Fruit fly (Drosophila melanogaster) whole organism, embryonic: ENCODE data around the gene CG2104.

ENCODE experiments used
- Atf6 ChIP-seq: fragments of 200-800 bp; sonication (Bioruptor generic); IDR thresholded peaks from 2 replicates; pipeline ENCODE4 v1.3.6; 2022; ENCODE audit warnings: missing biosample characterization, missing genetic modification characterization
- CG10274 ChIP-seq: fragments of 200-800 bp; sonication (Bioruptor generic); optimal IDR thresholded peaks from 3 replicates; lab custom pipeline; 2017; ENCODE audit warnings: missing biosample characterization, mild to moderate bottlenecking, missing genetic modification characterization
- CG10654 ChIP-seq: fragments of 200-800 bp; sonication (Bioruptor generic); optimal IDR thresholded peaks from 2 replicates; lab custom pipeline; 2016; ENCODE audit warnings: missing biosample characterization, missing genetic modification characterization
- CG10979 ChIP-seq: fragments of 200-800 bp; sonication (Bioruptor generic); optimal IDR thresholded peaks from 2 replicates; lab custom pipeline; 2018; ENCODE audit warnings: missing biosample characterization, mild to moderate bottlenecking, missing genetic modification characterization, moderate library complexity
- CG11560 ChIP-seq: fragments of 200-800 bp; sonication (Bioruptor generic); IDR thresholded peaks from 3 replicates; pipeline ENCODE4 v1.3.6; 2022; ENCODE audit warnings: missing biosample characterization, missing genetic modification characterization
- CG11696 ChIP-seq: fragments of 200-800 bp; sonication (Bioruptor generic); IDR thresholded peaks from 2 replicates; pipeline ENCODE4 v1.3.6; 2022; ENCODE audit warnings: missing biosample characterization, missing genetic modification characterization
- CG13287 ChIP-seq: fragments of 200-800 bp; sonication (Bioruptor generic); IDR thresholded peaks from 2 replicates; pipeline ENCODE4 v1.3.6; 2022; ENCODE audit warnings: missing biosample characterization, missing genetic modification characterization; ENCODE audit not compliant: partially characterized antibody
- CG1529 ChIP-seq: fragments of 200-800 bp; sonication (Bioruptor generic); optimal IDR thresholded peaks from 3 replicates; lab custom pipeline; 2018; ENCODE audit warnings: missing biosample characterization, missing genetic modification characterization
- CG15601 ChIP-seq: fragments of 200-800 bp; sonication (Bioruptor generic); optimal IDR thresholded peaks from 3 replicates; lab custom pipeline; 2019; ENCODE audit warnings: missing biosample characterization, mild to moderate bottlenecking, missing genetic modification characterization, moderate library complexity
- CG17568 ChIP-seq: fragments of 200-800 bp; sonication (Bioruptor generic); optimal IDR thresholded peaks from 2 replicates; lab custom pipeline; 2018; ENCODE audit warnings: missing biosample characterization, mild to moderate bottlenecking, missing genetic modification characterization, moderate library complexity
- CG17912 ChIP-seq: fragments of 200-800 bp; sonication (Bioruptor generic); optimal IDR thresholded peaks from 2 replicates; lab custom pipeline; 2018; ENCODE audit warnings: missing biosample characterization, mild to moderate bottlenecking, missing genetic modification characterization
- CG18476 ChIP-seq: fragments of 200-800 bp; sonication (Bioruptor generic); optimal IDR thresholded peaks from 2 replicates; lab custom pipeline; 2016; ENCODE audit warnings: missing biosample characterization, mild to moderate bottlenecking, missing genetic modification characterization
- CG2120 ChIP-seq: fragments of 200-800 bp; sonication (Bioruptor generic); optimal IDR thresholded peaks from 3 replicates; lab custom pipeline; 2016; ENCODE audit warnings: missing biosample characterization, missing genetic modification characterization
- CG2202 ChIP-seq: fragments of 200-800 bp; sonication (Bioruptor generic); optimal IDR thresholded peaks from 2 replicates; lab custom pipeline; 2018; ENCODE audit warnings: missing biosample characterization, mild to moderate bottlenecking, missing genetic modification characterization
- CG30403 ChIP-seq: fragments of 200-800 bp; sonication (Bioruptor generic); optimal IDR thresholded peaks from 3 replicates; lab custom pipeline; 2016; ENCODE audit warnings: missing biosample characterization, missing genetic modification characterization
- CG3847 ChIP-seq: fragments of 200-800 bp; sonication (Bioruptor generic); IDR thresholded peaks from 2 replicates; pipeline ENCODE4 v1.3.6; 2022; ENCODE audit warnings: missing biosample characterization, missing genetic modification characterization
- CG43689 ChIP-seq: fragments of 200-800 bp; sonication (Bioruptor generic); IDR thresholded peaks from 2 replicates; pipeline ENCODE4 v1.3.6; 2022; ENCODE audit warnings: missing biosample characterization, missing genetic modification characterization
- CG6654 ChIP-seq: fragments of 200-800 bp; sonication (Bioruptor generic); optimal IDR thresholded peaks from 2 replicates; lab custom pipeline; 2017; ENCODE audit warnings: missing biosample characterization, mild to moderate bottlenecking, missing genetic modification characterization
- CG8944 ChIP-seq: fragments of 200-800 bp; sonication (Bioruptor generic); optimal IDR thresholded peaks from 3 replicates; lab custom pipeline; 2016; ENCODE audit warnings: missing biosample characterization, missing genetic modification characterization
- Dbx ChIP-seq: fragments of 200-800 bp; sonication (Bioruptor generic); IDR thresholded peaks from 3 replicates; pipeline ENCODE4 v1.3.6; 2022; ENCODE audit warnings: missing biosample characterization, missing genetic modification characterization
- Dp ChIP-seq: fragments of 200-800 bp; sonication (Bioruptor generic); optimal IDR thresholded peaks from 2 replicates; lab custom pipeline; 2018; ENCODE audit warnings: missing biosample characterization, mild to moderate bottlenecking, missing genetic modification characterization, moderate library complexity
- Drgx ChIP-seq: fragments of 200-800 bp; sonication (Bioruptor generic); IDR thresholded peaks from 2 replicates; pipeline ENCODE4 v1.3.6; 2022; ENCODE audit warnings: missing biosample characterization, missing genetic modification characterization
- E2f1 ChIP-seq: fragments of 200-800 bp; sonication (Bioruptor generic); IDR thresholded peaks from 2 replicates; pipeline ENCODE4 v1.3.6; 2022; ENCODE audit warnings: missing biosample characterization, missing genetic modification characterization
- E2f2 ChIP-seq: fragments of 200-800 bp; sonication (Bioruptor generic); IDR thresholded peaks from 2 replicates; pipeline ENCODE4 v1.3.6; 2022; ENCODE audit warnings: missing biosample characterization, missing genetic modification characterization
- Ets97D ChIP-seq: fragments of 200-800 bp; sonication (Bioruptor generic); optimal IDR thresholded peaks from 3 replicates; lab custom pipeline; 2016; ENCODE audit warnings: missing biosample characterization, missing genetic modification characterization
- HLH3B ChIP-seq: fragments of 200-800 bp; sonication (Bioruptor generic); IDR thresholded peaks from 2 replicates; pipeline ENCODE4 v1.3.6; 2022; ENCODE audit warnings: missing biosample characterization, missing genetic modification characterization
- HLH4C ChIP-seq: fragments of 200-800 bp; sonication (Bioruptor generic); IDR thresholded peaks from 3 replicates; pipeline ENCODE4 v1.3.6; 2022; ENCODE audit warnings: missing biosample characterization, missing genetic modification characterization; ENCODE audit not compliant: partially characterized antibody
- HLHmδ ChIP-seq: fragments of 200-800 bp; sonication (Bioruptor generic); optimal IDR thresholded peaks from 2 replicates; lab custom pipeline; 2018; ENCODE audit warnings: missing biosample characterization, mild to moderate bottlenecking, missing genetic modification characterization, moderate library complexity
- Hmr ChIP-seq: fragments of 200-800 bp; sonication (Bioruptor generic); optimal IDR thresholded peaks from 3 replicates; lab custom pipeline; 2017; ENCODE audit warnings: mild to moderate bottlenecking, missing biosample characterization, missing genetic modification reagents, missing genetic modification characterization
- MTF-1 ChIP-seq: fragments of 200-800 bp; sonication (Bioruptor generic); optimal IDR thresholded peaks from 2 replicates; lab custom pipeline; 2018; ENCODE audit warnings: missing biosample characterization, mild to moderate bottlenecking, missing genetic modification characterization, borderline replicate concordance
- Myb ChIP-seq: fragments of 200-800 bp; sonication (Bioruptor generic); optimal IDR thresholded peaks from 2 replicates; lab custom pipeline; 2016; ENCODE audit warnings: missing biosample characterization, missing genetic modification characterization
- Neu2 ChIP-seq: fragments of 200-800 bp; sonication (Bioruptor generic); optimal IDR thresholded peaks from 3 replicates; lab custom pipeline; 2016; ENCODE audit warnings: missing biosample characterization, missing genetic modification characterization, borderline replicate concordance
- Oli ChIP-seq: fragments of 200-800 bp; sonication (Bioruptor generic); optimal IDR thresholded peaks from 2 replicates; lab custom pipeline; 2018; ENCODE audit warnings: missing biosample characterization, mild to moderate bottlenecking, missing genetic modification characterization, moderate library complexity
- Rx ChIP-seq: fragments of 200-800 bp; sonication (Bioruptor generic); IDR thresholded peaks from 2 replicates; pipeline ENCODE4 v1.3.6; 2022; ENCODE audit warnings: missing biosample characterization, missing genetic modification characterization
- ac ChIP-seq: fragments of 200-800 bp; sonication (Bioruptor generic); optimal IDR thresholded peaks from 3 replicates; lab custom pipeline; 2017; ENCODE audit warnings: missing biosample characterization, mild to moderate bottlenecking, missing genetic modification characterization
- bigmax ChIP-seq: fragments of 200-800 bp; sonication (Bioruptor generic); optimal IDR thresholded peaks from 2 replicates; lab custom pipeline; 2018; ENCODE audit warnings: missing biosample characterization, mild to moderate bottlenecking, missing genetic modification characterization
- cato ChIP-seq: fragments of 200-800 bp; sonication (Bioruptor generic); optimal IDR thresholded peaks from 2 replicates; lab custom pipeline; 2016; ENCODE audit warnings: missing biosample characterization, missing genetic modification characterization, borderline replicate concordance
- corto ChIP-seq: fragments of 200-800 bp; sonication (Bioruptor generic); optimal IDR thresholded peaks from 2 replicates; lab custom pipeline; 2016; ENCODE audit warnings: missing biosample characterization, mild to moderate bottlenecking, missing genetic modification characterization, moderate library complexity
- danr ChIP-seq: fragments of 200-800 bp; sonication (Bioruptor generic); IDR thresholded peaks from 2 replicates; pipeline ENCODE4 v1.3.6; 2022; ENCODE audit warnings: missing biosample characterization, missing genetic modification characterization
- ems ChIP-seq: fragments of 200-800 bp; sonication (Bioruptor generic); optimal IDR thresholded peaks from 3 replicates; lab custom pipeline; 2016; ENCODE audit warnings: missing biosample characterization, missing genetic modification characterization
- hb ChIP-seq: fragments of 200-800 bp; sonication (Bioruptor generic); IDR thresholded peaks from 3 replicates; pipeline ENCODE4 v1.3.6; 2022; ENCODE audit warnings: missing biosample characterization, missing genetic modification characterization; ENCODE audit not compliant: partially characterized antibody
- jigr1 ChIP-seq: fragments of 200-800 bp; sonication (Bioruptor generic); IDR thresholded peaks from 3 replicates; pipeline ENCODE4 v1.3.6; 2022; ENCODE audit warnings: missing biosample characterization, missing genetic modification characterization
- jing ChIP-seq: fragments of 200-800 bp; sonication (Bioruptor generic); optimal IDR thresholded peaks from 2 replicates; lab custom pipeline; 2018; ENCODE audit warnings: missing biosample characterization, mild to moderate bottlenecking, missing genetic modification characterization
- lbe ChIP-seq: fragments of 200-800 bp; sonication (Bioruptor generic); optimal IDR thresholded peaks from 2 replicates; lab custom pipeline; 2016; ENCODE audit warnings: missing biosample characterization, mild to moderate bottlenecking, missing genetic modification characterization
- nerfin-1 ChIP-seq: fragments of 200-800 bp; sonication (Bioruptor generic); optimal IDR thresholded peaks from 3 replicates; lab custom pipeline; 2019; ENCODE audit warnings: missing biosample characterization, mild to moderate bottlenecking, missing genetic modification characterization, moderate library complexity
- pfk ChIP-seq: fragments of 200-800 bp; sonication (Bioruptor generic); optimal IDR thresholded peaks from 2 replicates; lab custom pipeline; 2018; ENCODE audit warnings: missing biosample characterization, mild to moderate bottlenecking, missing genetic modification characterization, moderate library complexity
- pros ChIP-seq: fragments of 200-800 bp; sonication (Bioruptor generic); optimal IDR thresholded peaks from 3 replicates; lab custom pipeline; 2019; ENCODE audit warnings: missing biosample characterization, mild to moderate bottlenecking, missing genetic modification characterization, moderate library complexity
- pum ChIP-seq: fragments of 200-800 bp; sonication (Bioruptor generic); optimal IDR thresholded peaks from 2 replicates; lab custom pipeline; 2016; ENCODE audit warnings: missing biosample characterization, missing genetic modification characterization
- row ChIP-seq: fragments of 200-800 bp; sonication (Bioruptor generic); IDR thresholded peaks from 3 replicates; pipeline ENCODE4 v1.3.6; 2022; ENCODE audit warnings: missing biosample characterization, missing genetic modification characterization
- wor ChIP-seq: fragments of 200-800 bp; sonication (Bioruptor generic); IDR thresholded peaks from 2 replicates; pipeline ENCODE4 v1.3.6; 2022; ENCODE audit warnings: missing biosample characterization, missing genetic modification characterization

The CG2104 gene

DNA sequence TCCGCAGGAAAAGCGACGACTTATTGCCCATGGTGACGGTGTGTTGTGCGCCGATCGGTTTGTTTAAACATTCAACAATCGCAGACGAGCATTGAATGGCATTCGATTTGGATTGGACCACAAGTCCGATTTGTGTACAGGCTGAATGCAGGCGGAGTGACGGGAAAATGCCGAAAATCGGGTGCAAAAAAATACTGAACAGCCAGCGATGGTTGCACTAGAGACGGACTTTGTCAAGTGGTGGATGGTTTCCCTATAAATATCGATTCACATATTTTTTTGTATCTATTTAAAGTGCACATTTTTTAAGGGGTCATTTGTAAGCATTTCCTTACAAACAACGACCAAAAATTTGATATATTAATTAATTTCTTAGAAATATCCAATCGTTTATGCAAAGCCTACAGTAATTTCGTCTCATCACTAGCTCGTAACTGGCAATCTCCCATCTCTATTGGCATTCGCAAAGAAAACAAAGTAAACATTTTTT, 38.3 kb downstream of the CG2104 start, which contains the start of the genes elm and MED27 (continued):
- peak; percentile 90 for TF ChIP-seq hb (GFP tag; lab: Robert Waterston, UW)
- peak; percentile 91 for TF ChIP-seq Ets97D (GFP tag; lab: Kevin White, UChicago)
- peak; percentile 96 for TF ChIP-seq CG3847
- TF ChIP-seq corto (GFP tag; lab: Kevin White, UChicago), result peak; percentile 84
- peak; percentile 68 for TF ChIP-seq MTF-1 (GFP tag; lab: Kevin White, UChicago)
- TF ChIP-seq Oli (tag; lab: Kevin White, UChicago), result peak; percentile 86
- TF ChIP-seq CG1529 (GFP tag; lab: Kevin White, UChicago), result peak; percentile 75
- no peak for TF ChIP-seq ac (GFP tag; lab: Kevin White, UChicago)
- peak; percentile 74 for TF ChIP-seq CG11696
- peak; percentile 11 for TF ChIP-seq pfk
- TF ChIP-seq CG8944 (GFP tag; lab: Kevin White, UChicago), result peak; percentile 95
- TF ChIP-seq CG10979, result peak; percentile 86
- TF ChIP-seq CG10274, result peak; percentile 68
- TF ChIP-seq danr (GFP tag; lab: Robert Waterston, UW), result peak; percentile 92
- peak; percentile 84 for TF ChIP-seq nerfin-1 (tag; lab: Kevin White, UChicago)
- TF ChIP-seq Dbx (GFP tag; lab: Robert Waterston, UW), result peak; percentile 96
- TF ChIP-seq Myb (GFP tag; lab: Kevin White, UChicago), result peak; percentile 83
- peak; percentile 86 for TF ChIP-seq CG2202 (tag; lab: Kevin White, UChicago)
- TF ChIP-seq ems, result peak; percentile 94
- peak; percentile 89 for TF ChIP-seq wor (GFP tag; lab: Robert Waterston, UW)
- no peak for TF ChIP-seq jing (GFP tag; lab: Kevin White, UChicago)
- peak; percentile 95 for TF ChIP-seq CG13287 (GFP tag; lab: Robert Waterston, UW)
- peak; percentile 92 for TF ChIP-seq E2f1 (GFP tag; lab: Robert Waterston, UW)
- peak; percentile 98 for TF ChIP-seq CG30403 (GFP tag; lab: Kevin White, UChicago)
- peak; percentile 16 for TF ChIP-seq pros (GFP tag; lab: Kevin White, UChicago)
- TF ChIP-seq HLH4C (GFP tag; lab: Robert Waterston, UW), result peak; percentile 88
- TF ChIP-seq Hmr (GFP tag; lab: Kevin White, UChicago), result peak; percentile 93
- peak; percentile 61 for TF ChIP-seq CG6654
- peak; percentile 98 for TF ChIP-seq CG2120 (GFP tag; lab: Kevin White, UChicago)
- peak; percentile 83 for TF ChIP-seq CG11560 (tag; lab: Robert Waterston, UW)
- 0 out of 2 replicates have a peak, but pooled peaks have one; percentile 52 for TF ChIP-seq CG43689 (GFP tag; lab: Robert Waterston, UW)
- TF ChIP-seq CG10654 (GFP tag; lab: Kevin White, UChicago), result peak; percentile 93
- TF ChIP-seq Dp (GFP tag; lab: Kevin White, UChicago), result peak; percentile 25
- TF ChIP-seq CG18476 (GFP tag; lab: Kevin White, UChicago), result peak; percentile 92
- TF ChIP-seq Drgx (GFP tag; lab: Robert Waterston, UW), result peak; percentile 81
- peak; percentile 95 for TF ChIP-seq CG15601 (tag; lab: Kevin White, UChicago)
- TF ChIP-seq Atf6 (GFP tag; lab: Robert Waterston, UW), result peak; percentile 87
- TF ChIP-seq HLHmδ (GFP tag; lab: Kevin White, UChicago), result peak; percentile 94
- TF ChIP-seq jigr1 (GFP tag; lab: Robert Waterston, UW), result peak; percentile 93
- no peak for TF ChIP-seq CG17568
- peak; percentile 94 for TF ChIP-seq pum (GFP tag; lab: Kevin White, UChicago)
- TF ChIP-seq cato (GFP tag; lab: Kevin White, UChicago), result peak; percentile 91
- peak; percentile 91 for TF ChIP-seq HLH3B (GFP tag; lab: Robert Waterston, UW)
- peak; percentile 47 for TF ChIP-seq Neu2 (GFP tag; lab: Kevin White, UChicago)
- TF ChIP-seq CG17912 (GFP tag; lab: Kevin White, UChicago), result no peak
- peak; percentile 69 for TF ChIP-seq E2f2
- peak; percentile 89 for TF ChIP-seq lbe (GFP tag; lab: Kevin White, UChicago)
- peak; percentile 99 for TF ChIP-seq row (GFP tag; lab: Robert Waterston, UW)
- no peak for TF ChIP-seq bigmax (GFP tag; lab: Kevin White, UChicago)
- TF ChIP-seq Rx (GFP tag; lab: Robert Waterston, UW), result peak; percentile 87
